Worm (Caenorhabditis elegans) whole organism, midembryonic: Measurements from ENCODE around the gene B0310.2.

Experiments
- T22C8.4 ChIP-seq: fragments of 200-800 bp; sonication (Bioruptor generic); IDR thresholded peaks from 2 replicates; pipeline ENCODE4 v1.3.6; 2022; ENCODE audit warnings: missing genetic modification characterization, missing compliant biosample characterization
- cog-1 ChIP-seq: sonication (generic microtip); optimal IDR thresholded peaks from 2 replicates; lab custom pipeline; 2016; ENCODE audit warnings: missing genetic modification characterization, missing compliant biosample characterization
- flt-1 ChIP-seq: fragments of 200-800 bp; sonication (Bioruptor generic); IDR thresholded peaks from 2 replicates; pipeline ENCODE4 v1.3.6; 2022; ENCODE audit warnings: missing genetic modification characterization, missing compliant biosample characterization
- klf-2 ChIP-seq: fragments of 200-800 bp; sonication (Bioruptor generic); conservative IDR thresholded peaks from 2 replicates; pipeline ENCODE4 v1.3.6; 2022; ENCODE audit warnings: missing genetic modification reagents, missing genetic modification characterization, missing compliant biosample characterization
- med-1 ChIP-seq: sonication (generic microtip); optimal IDR thresholded peaks from 2 replicates; lab custom pipeline; 2017; ENCODE audit warnings: missing genetic modification characterization, mild to moderate bottlenecking, missing compliant biosample characterization, antibody characterized with exemption, missing genetic modification reagents; ENCODE audit not compliant: insufficient read depth
- ref-1 ChIP-seq: fragments of 200-800 bp; sonication (Bioruptor generic); conservative IDR thresholded peaks from 2 replicates; pipeline ENCODE4 v1.3.6; 2022; ENCODE audit warnings: missing genetic modification reagents, missing genetic modification characterization, missing compliant biosample characterization
- tab-1 ChIP-seq: fragments of 200-800 bp; sonication (Bioruptor generic); IDR thresholded peaks from 2 replicates; pipeline ENCODE4 v1.3.6; 2022; ENCODE audit warnings: missing genetic modification characterization, missing compliant biosample characterization
- ztf-23 ChIP-seq: fragments of 200-800 bp; sonication (Bioruptor generic); IDR thresholded peaks from 2 replicates; pipeline ENCODE4 v1.3.6; 2022; ENCODE audit warnings: missing genetic modification reagents, missing genetic modification characterization, missing compliant biosample characterization
- ztf-29 ChIP-seq: fragments of 200-800 bp; sonication (Bioruptor generic); IDR thresholded peaks from 2 replicates; pipeline ENCODE4 v1.3.6; 2022; ENCODE audit warnings: missing genetic modification reagents, missing genetic modification characterization, missing compliant biosample characterization

- no peak for TF ChIP-seq ref-1 (GFP tag; lab: Robert Waterston, UW)
- no peak for TF ChIP-seq ztf-23 (GFP tag; lab: Robert Waterston, UW)
- no peak for TF ChIP-seq flt-1 (GFP tag; lab: Robert Waterston, UW)
- TF ChIP-seq klf-2 (GFP tag; lab: Robert Waterston, UW), result no peak
- no peak for TF ChIP-seq T22C8.4 (GFP tag; lab: Robert Waterston, UW)
- no peak for TF ChIP-seq med-1 (GFP tag; lab: Kevin White, UChicago)
- no peak for TF ChIP-seq tab-1
- TF ChIP-seq cog-1 (tag; lab: Kevin White, UChicago), result no peak
- TF ChIP-seq ztf-29 (GFP tag; lab: Robert Waterston, UW), result no peak
These were observed 36.1 kb upstream of the B0310.2 start, which contains the start of gene F28C10.1 for ce11 chrX:542807-543206.
